Fruit fly (Drosophila melanogaster) whole organism, embryonic: ENCODE results near the gene Pex11c.

Source experiments
- Adf1 ChIP-seq: fragments of 200-800 bp; sonication (Bioruptor generic); IDR thresholded peaks from 2 replicates; pipeline ENCODE4 v1.3.6; 2022; ENCODE audit warnings: missing biosample characterization, missing genetic modification characterization
- B-H1 ChIP-seq: fragments of 200-800 bp; sonication (Bioruptor generic); IDR thresholded peaks from 3 replicates; pipeline ENCODE4 v1.3.6; 2022; ENCODE audit warnings: missing biosample characterization, missing genetic modification characterization
- CG11560 ChIP-seq: fragments of 200-800 bp; sonication (Bioruptor generic); IDR thresholded peaks from 3 replicates; pipeline ENCODE4 v1.3.6; 2022; ENCODE audit warnings: missing biosample characterization, missing genetic modification characterization
- CG12769 ChIP-seq: fragments of 200-800 bp; sonication (Bioruptor generic); optimal IDR thresholded peaks from 2 replicates; lab custom pipeline; 2019; ENCODE audit warnings: missing biosample characterization, mild to moderate bottlenecking, missing genetic modification characterization, moderate library complexity
- CG15514 ChIP-seq: fragments of 200-800 bp; sonication (Bioruptor generic); optimal IDR thresholded peaks from 3 replicates; lab custom pipeline; 2017; ENCODE audit warnings: missing biosample characterization, missing genetic modification characterization, mild to moderate bottlenecking, moderate library complexity, missing genetic modification reagents
- CG1603 ChIP-seq: fragments of 200-800 bp; sonication (Bioruptor generic); optimal IDR thresholded peaks from 2 replicates; lab custom pipeline; 2019; ENCODE audit warnings: missing biosample characterization, mild to moderate bottlenecking, missing genetic modification characterization, moderate library complexity
- CG17829 ChIP-seq: fragments of 200-800 bp; optimal IDR thresholded peaks from 2 replicates; lab custom pipeline; 2019; ENCODE audit warnings: missing biosample characterization, mild to moderate bottlenecking, missing genetic modification characterization, moderate library complexity
- CG1792 ChIP-seq: fragments of 200-800 bp; sonication (Bioruptor generic); optimal IDR thresholded peaks from 2 replicates; lab custom pipeline; 2016; ENCODE audit warnings: missing biosample characterization, missing genetic modification characterization
- CG18011 ChIP-seq: fragments of 200-800 bp; sonication (Bioruptor generic); optimal IDR thresholded peaks from 2 replicates; lab custom pipeline; 2017; ENCODE audit warnings: missing biosample characterization, missing genetic modification characterization, mild to moderate bottlenecking, moderate library complexity, missing genotype
- CG30431 ChIP-seq: fragments of 200-800 bp; sonication (Bioruptor generic); optimal IDR thresholded peaks from 2 replicates; lab custom pipeline; 2017; ENCODE audit warnings: missing biosample characterization, missing genetic modification characterization
- CG3065 ChIP-seq: fragments of 200-800 bp; sonication (Bioruptor generic); optimal IDR thresholded peaks from 2 replicates; lab custom pipeline; 2016; ENCODE audit warnings: missing biosample characterization, missing genetic modification characterization
- CG3407 ChIP-seq: fragments of 200-800 bp; sonication (Bioruptor generic); optimal IDR thresholded peaks from 2 replicates; lab custom pipeline; 2018; ENCODE audit warnings: missing biosample characterization, mild to moderate bottlenecking, missing genetic modification characterization
- CG4282 ChIP-seq: fragments of 200-800 bp; sonication (Bioruptor generic); optimal IDR thresholded peaks from 2 replicates; lab custom pipeline; 2016; ENCODE audit warnings: missing biosample characterization, missing genetic modification characterization
- CG43689 ChIP-seq: fragments of 200-800 bp; sonication (Bioruptor generic); IDR thresholded peaks from 2 replicates; pipeline ENCODE4 v1.3.6; 2022; ENCODE audit warnings: missing biosample characterization, missing genetic modification characterization
- CG6689 ChIP-seq: fragments of 200-800 bp; sonication (Bioruptor generic); IDR thresholded peaks from 2 replicates; pipeline ENCODE4 v1.3.6; 2022; ENCODE audit warnings: missing biosample characterization, missing genetic modification characterization
- CG7786 ChIP-seq: fragments of 200-800 bp; sonication (Bioruptor generic); optimal IDR thresholded peaks from 2 replicates; lab custom pipeline; 2016; ENCODE audit warnings: missing biosample characterization, missing genetic modification characterization
- CG7839 ChIP-seq: fragments of 200-800 bp; sonication (Bioruptor generic); optimal IDR thresholded peaks from 3 replicates; lab custom pipeline; 2018; ENCODE audit warnings: missing biosample characterization, mild to moderate bottlenecking, missing genetic modification characterization, moderate library complexity
- CG9727 ChIP-seq: fragments of 200-800 bp; sonication (Bioruptor generic); optimal IDR thresholded peaks from 3 replicates; lab custom pipeline; 2017; ENCODE audit warnings: missing biosample characterization, mild to moderate bottlenecking, missing genetic modification characterization
- CG9817 ChIP-seq: fragments of 200-800 bp; sonication (Bioruptor generic); optimal IDR thresholded peaks from 2 replicates; lab custom pipeline; 2018; ENCODE audit warnings: missing biosample characterization, mild to moderate bottlenecking, missing genetic modification characterization, moderate library complexity
- CHES-1-like ChIP-seq: fragments of 200-800 bp; sonication (Bioruptor generic); optimal IDR thresholded peaks from 2 replicates; lab custom pipeline; 2016; ENCODE audit warnings: missing biosample characterization, missing genetic modification characterization
- Camta ChIP-seq: fragments of 200-800 bp; sonication (Bioruptor generic); optimal IDR thresholded peaks from 2 replicates; lab custom pipeline; 2016; ENCODE audit warnings: missing biosample characterization, missing genetic modification characterization
- Dad ChIP-seq: fragments of 200-800 bp; sonication (Bioruptor generic); optimal IDR thresholded peaks from 3 replicates; lab custom pipeline; 2016; ENCODE audit warnings: missing biosample characterization, missing genetic modification characterization
- Eip74EF ChIP-seq, 2 experiments: fragments of 200-800 bp in 1 of 2; fragments of >200 bp in 1 of 2; sonication (Bioruptor generic) in 1 of 2; optimal IDR thresholded peaks; 2 replicates each; lab custom pipeline; 2017 to 2019; ENCODE audit warnings: missing biosample characterization in 2 of 2, missing genetic modification characterization in 2 of 2, mild to moderate bottlenecking in 1 of 2, moderate library complexity in 1 of 2
- Fer1 ChIP-seq: fragments of 200-800 bp; sonication (Bioruptor generic); optimal IDR thresholded peaks from 2 replicates; lab custom pipeline; 2017; ENCODE audit warnings: missing biosample characterization, mild to moderate bottlenecking, missing genetic modification characterization
- Gug ChIP-seq: fragments of 200-800 bp; sonication (Bioruptor generic); IDR thresholded peaks from 4 replicates; pipeline ENCODE4 v1.3.6; 2022; ENCODE audit warnings: missing biosample characterization, missing genetic modification characterization
- MTF-1 ChIP-seq: fragments of 200-800 bp; sonication (Bioruptor generic); optimal IDR thresholded peaks from 2 replicates; lab custom pipeline; 2018; ENCODE audit warnings: missing biosample characterization, mild to moderate bottlenecking, missing genetic modification characterization, borderline replicate concordance
- Mes4 ChIP-seq: fragments of 200-800 bp; sonication (Bioruptor generic); optimal IDR thresholded peaks from 2 replicates; lab custom pipeline; 2016; ENCODE audit warnings: missing biosample characterization, missing genetic modification characterization
- Mrtf ChIP-seq: fragments of 200-800 bp; sonication (Bioruptor generic); IDR thresholded peaks from 3 replicates; pipeline ENCODE4 v1.3.6; 2022; ENCODE audit warnings: missing biosample characterization, missing genetic modification characterization
- Rfx ChIP-seq: fragments of 200-800 bp; sonication (Bioruptor generic); IDR thresholded peaks from 2 replicates; pipeline ENCODE4 v1.3.6; 2022; ENCODE audit warnings: missing biosample characterization, missing genetic modification characterization
- Side ChIP-seq: fragments of 200-800 bp; sonication (Bioruptor generic); optimal IDR thresholded peaks from 2 replicates; lab custom pipeline; 2016; ENCODE audit warnings: missing biosample characterization, missing genetic modification characterization
- Sin3A ChIP-seq: fragments of >200 bp; optimal IDR thresholded peaks from 2 replicates; lab custom pipeline; 2018
- Xbp1 ChIP-seq: fragments of 200-800 bp; sonication (Bioruptor generic); optimal IDR thresholded peaks from 3 replicates; lab custom pipeline; 2016; ENCODE audit warnings: missing biosample characterization, mild to moderate bottlenecking, missing genetic modification characterization
- amos ChIP-seq: fragments of 200-800 bp; sonication (Bioruptor generic); IDR thresholded peaks from 2 replicates; pipeline ENCODE4 v1.3.6; 2022; ENCODE audit warnings: missing biosample characterization, missing genetic modification characterization; ENCODE audit not compliant: partially characterized antibody
- ato ChIP-seq: fragments of 200-800 bp; sonication (Bioruptor generic); IDR thresholded peaks from 2 replicates; pipeline ENCODE4 v1.3.6; 2022; ENCODE audit warnings: missing biosample characterization, missing genetic modification characterization; ENCODE audit not compliant: partially characterized antibody
- caup ChIP-seq: fragments of 200-800 bp; sonication (Bioruptor generic); optimal IDR thresholded peaks from 3 replicates; lab custom pipeline; 2017; ENCODE audit warnings: missing biosample characterization, mild to moderate bottlenecking, missing genetic modification characterization, moderate library complexity; ENCODE audit not compliant: severe bottlenecking
- dpn ChIP-seq, 2 experiments: fragments of 200-800 bp; sonication (Bioruptor generic); optimal IDR thresholded peaks; 3 replicates each; lab custom pipeline; 2016; ENCODE audit warnings: missing biosample characterization in 2 of 2, missing genetic modification characterization in 2 of 2
- dysf ChIP-seq: fragments of 200-800 bp; sonication (Bioruptor generic); IDR thresholded peaks from 3 replicates; pipeline ENCODE4 v1.3.6; 2022; ENCODE audit warnings: missing biosample characterization, missing genetic modification characterization
- fd96Cb ChIP-seq: fragments of 200-800 bp; sonication (Bioruptor generic); optimal IDR thresholded peaks from 2 replicates; lab custom pipeline; 2018; ENCODE audit warnings: missing biosample characterization, mild to moderate bottlenecking, missing genetic modification characterization, moderate library complexity
- gro ChIP-seq: fragments of 200-800 bp; sonication (Bioruptor generic); optimal IDR thresholded peaks from 2 replicates; lab custom pipeline; 2016; ENCODE audit warnings: missing biosample characterization, missing genetic modification characterization
- ken ChIP-seq: fragments of 200-800 bp; sonication (Bioruptor generic); IDR thresholded peaks from 3 replicates; pipeline ENCODE4 v1.3.6; 2022; ENCODE audit warnings: missing biosample characterization, missing genetic modification characterization
- nerfin-2 ChIP-seq: fragments of 200-800 bp; sonication (Bioruptor generic); IDR thresholded peaks from 2 replicates; pipeline ENCODE4 v1.3.6; 2022; ENCODE audit warnings: missing biosample characterization, missing genetic modification characterization; ENCODE audit not compliant: partially characterized antibody
- org-1 ChIP-seq: fragments of 200-800 bp; sonication (Bioruptor generic); optimal IDR thresholded peaks from 2 replicates; lab custom pipeline; 2017; ENCODE audit warnings: missing biosample characterization, missing genetic modification characterization
- pfk ChIP-seq: fragments of 200-800 bp; sonication (Bioruptor generic); optimal IDR thresholded peaks from 2 replicates; lab custom pipeline; 2018; ENCODE audit warnings: missing biosample characterization, mild to moderate bottlenecking, missing genetic modification characterization, moderate library complexity
- slbo ChIP-seq: fragments of 200-800 bp; sonication (Bioruptor generic); IDR thresholded peaks from 2 replicates; pipeline ENCODE4 v1.3.6; 2022; ENCODE audit warnings: missing biosample characterization, missing genetic modification characterization
- slou ChIP-seq: fragments of 200-800 bp; sonication (Bioruptor generic); optimal IDR thresholded peaks from 3 replicates; lab custom pipeline; 2016; ENCODE audit warnings: missing biosample characterization, missing genetic modification characterization
- tup ChIP-seq: fragments of 200-800 bp; sonication (Bioruptor generic); optimal IDR thresholded peaks from 2 replicates; lab custom pipeline; 2016; ENCODE audit warnings: missing biosample characterization, mild to moderate bottlenecking, missing genetic modification characterization, moderate library complexity
- vfl ChIP-seq: fragments of 200-800 bp; sonication (Bioruptor generic); optimal IDR thresholded peaks from 2 replicates; lab custom pipeline; 2016; ENCODE audit warnings: missing biosample characterization, missing genetic modification characterization
- vvl ChIP-seq: fragments of 200-800 bp; sonication (Bioruptor generic); IDR thresholded peaks from 2 replicates; pipeline ENCODE4 v1.3.6; 2022; ENCODE audit warnings: missing biosample characterization, missing genetic modification characterization
- z ChIP-seq: fragments of 200-800 bp; sonication (Bioruptor generic); IDR thresholded peaks from 3 replicates; pipeline ENCODE4 v1.3.6; 2022; ENCODE audit warnings: missing biosample characterization, missing genetic modification characterization
- zfh2 ChIP-seq: fragments of 200-800 bp; sonication (Bioruptor generic); optimal IDR thresholded peaks from 2 replicates; lab custom pipeline; 2016; ENCODE audit warnings: missing biosample characterization, missing genetic modification characterization

Gene Pex11c

DNA sequence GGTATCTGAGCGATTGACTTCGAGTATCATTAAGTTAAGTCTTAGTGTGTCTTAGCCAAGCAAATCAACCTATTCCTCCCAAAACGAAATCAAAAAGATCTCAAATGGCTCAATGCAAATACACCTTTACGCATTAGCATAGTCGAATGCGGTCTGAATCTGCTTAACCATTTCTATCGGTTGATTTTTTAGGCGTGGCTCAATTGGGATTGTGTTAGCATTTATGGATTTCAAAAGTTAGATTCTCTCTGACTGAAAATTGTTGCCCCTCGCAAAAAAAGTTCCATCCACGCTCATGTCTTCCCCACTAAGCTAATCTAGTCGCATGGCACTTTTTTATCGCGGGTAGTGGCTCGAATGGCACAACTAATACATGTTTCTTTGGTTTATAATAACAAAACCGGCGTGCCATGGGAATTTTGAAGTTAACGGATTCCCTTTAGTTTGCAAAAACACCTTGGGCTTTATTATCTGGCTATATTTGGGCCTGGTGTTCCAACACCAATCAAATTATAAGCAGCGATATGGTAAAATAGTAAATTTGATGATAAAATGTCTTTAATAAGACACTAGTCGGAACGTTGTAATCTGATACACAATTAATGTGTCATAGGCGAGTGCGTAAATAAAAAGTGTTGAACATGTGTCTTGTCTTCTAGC, 29.4 kb upstream of the Pex11c start (continued):
- TF ChIP-seq CHES-1-like (GFP tag; lab: Kevin White, UChicago) = no peak
- peak; percentile 36; the same call in 2 of the 3 replicates for TF ChIP-seq dysf
- no peak for TF ChIP-seq CG4282 (GFP tag; lab: Kevin White, UChicago)
- peak; percentile 21 for TF ChIP-seq CG9817 (tag; lab: Kevin White, UChicago)
- peak in 1 of 2 experiments; percentile 17 for TF ChIP-seq Eip74EF (GFP tag; optimal IDR thresholded peaks at IDR 0.05; lab: Kevin White, UChicago)
- no peak for TF ChIP-seq tup (GFP tag; lab: Kevin White, UChicago)
- peak in 1 of 2 experiments; percentile 10 for TF ChIP-seq dpn (GFP tag; optimal IDR thresholded peaks at IDR 0.05; lab: Kevin White, UChicago)
- no peak for TF ChIP-seq CG6689
- TF ChIP-seq Side (GFP tag; lab: Kevin White, UChicago) = peak; percentile 37
- no peak for TF ChIP-seq Mes4 (GFP tag; lab: Kevin White, UChicago)
- TF ChIP-seq pfk (GFP tag; lab: Kevin White, UChicago) = no peak
- TF ChIP-seq Xbp1 (GFP tag; lab: Kevin White, UChicago) = no peak
- TF ChIP-seq Camta (GFP tag; lab: Kevin White, UChicago) = no peak
- no peak for TF ChIP-seq CG7839 (tag; lab: Kevin White, UChicago)
- TF ChIP-seq Rfx (GFP tag; lab: Robert Waterston, UW) = peak; percentile 70
- no peak for TF ChIP-seq nerfin-2 (GFP tag; lab: Robert Waterston, UW)
- no peak for TF ChIP-seq CG1792 (GFP tag; lab: Kevin White, UChicago)
- TF ChIP-seq Adf1 (GFP tag; lab: Robert Waterston, UW) = peak; percentile 27; the same call in 1 of the 2 replicates
- TF ChIP-seq MTF-1 (GFP tag; lab: Kevin White, UChicago) = no peak
- TF ChIP-seq CG3407 (GFP tag; lab: Kevin White, UChicago) = no peak
- TF ChIP-seq Gug = peak; percentile 39; the same call in 1 of the 4 replicates
- no peak for TF ChIP-seq CG30431
- TF ChIP-seq CG1603 (tag; lab: Kevin White, UChicago) = no peak
- TF ChIP-seq CG15514 (GFP tag; lab: Kevin White, UChicago) = peak; percentile 29
- TF ChIP-seq CG12769 (tag; lab: Kevin White, UChicago) = peak; percentile 88
- no peak for TF ChIP-seq CG43689 (GFP tag; lab: Robert Waterston, UW)
- peak; percentile 34 for TF ChIP-seq CG9727 (GFP tag; lab: Kevin White, UChicago)
- TF ChIP-seq ato (GFP tag; lab: Robert Waterston, UW) = no peak
- TF ChIP-seq slou = no peak
- TF ChIP-seq Dad (GFP tag; lab: Kevin White, UChicago) = no peak
- no peak for TF ChIP-seq amos (GFP tag; lab: Robert Waterston, UW)
- TF ChIP-seq B-H1 (GFP tag; lab: Robert Waterston, UW) = no peak
- TF ChIP-seq gro (GFP tag; lab: Kevin White, UChicago) = peak; percentile 54
- peak; percentile 68 for TF ChIP-seq zfh2
- no peak for TF ChIP-seq fd96Cb (tag; lab: Kevin White, UChicago)
- no peak for TF ChIP-seq CG3065
- TF ChIP-seq org-1 (GFP tag; lab: Kevin White, UChicago) = peak; percentile 26
- TF ChIP-seq ken = no peak
- peak; percentile 12 for TF ChIP-seq caup (GFP tag; lab: Kevin White, UChicago)
- TF ChIP-seq Mrtf (GFP tag; lab: Robert Waterston, UW) = no peak
- TF ChIP-seq Fer1 (GFP tag; lab: Kevin White, UChicago) = peak; percentile 43
- no peak for TF ChIP-seq z
- TF ChIP-seq vfl (GFP tag; lab: Kevin White, UChicago) = peak; percentile 30
- no peak for TF ChIP-seq Sin3A (lab: Kevin White, UChicago)
- no peak for TF ChIP-seq CG18011 (GFP tag; lab: Kevin White, UChicago)
- peak; percentile 61 for TF ChIP-seq slbo (GFP tag; lab: Robert Waterston, UW)
- TF ChIP-seq CG7786 (GFP tag; lab: Kevin White, UChicago) = peak; percentile 64
- TF ChIP-seq vvl (GFP tag; lab: Robert Waterston, UW) = peak; percentile 71; the same call in 1 of the 2 replicates
- no peak for TF ChIP-seq CG11560 (tag; lab: Robert Waterston, UW)
- TF ChIP-seq CG17829 (tag; lab: Kevin White, UChicago) = no peak
